Worm (Caenorhabditis elegans): ENCODE data around the gene C09F12.2.

The C09F12.2 gene

ce11 chrX:11085162-11085561 is 31.4 kb downstream of the C09F12.2 start, which contains the start of gene W04G3.7:
W04G3.7 (minus strand) TSS chrX:11085262.
- no peak for TF ChIP-seq lir-3 (tag; optimal IDR thresholded peaks at IDR 0.05; ENCODE audit: poor library complexity)
- TF ChIP-seq C16A3.4 (tag; optimal IDR thresholded peaks at IDR 0.05): no peak
- no peak for TF ChIP-seq nhr-20 (tag; optimal IDR thresholded peaks at IDR 0.05)
- TF ChIP-seq nhr-85 (tag): no peak
- TF ChIP-seq nhr-90 (tag; optimal IDR thresholded peaks at IDR 0.05; ENCODE audit: poor library complexity): no peak
- TF ChIP-seq grh-1 (GFP tag; IDR thresholded peaks at IDR 0.05): no peak
- no peak for TF ChIP-seq elt-3 (tag; optimal IDR thresholded peaks at IDR 0.05)
- no peak for TF ChIP-seq ceh-8 (GFP tag; optimal IDR thresholded peaks at IDR 0.05)
- no peak for TF ChIP-seq unc-62 (GFP tag; optimal IDR thresholded peaks at IDR 0.05)
- no peak for TF ChIP-seq zag-1 (tag; optimal IDR thresholded peaks at IDR 0.05)
- TF ChIP-seq nhr-237 (tag; optimal IDR thresholded peaks at IDR 0.05): no peak
- TF ChIP-seq sup-37 (GFP tag; optimal IDR thresholded peaks at IDR 0.05): no peak
- TF ChIP-seq aha-1 (tag; optimal IDR thresholded peaks at IDR 0.05): no peak
- TF ChIP-seq dsc-1 (tag; optimal IDR thresholded peaks at IDR 0.05): no peak

- TF ChIP-seq mdl-1 (tag; optimal IDR thresholded peaks at IDR 0.05) (no peak), nhr-47 (tag; optimal IDR thresholded peaks at IDR 0.05) (no peak), mep-1 (tag; optimal IDR thresholded peaks at IDR 0.05) (no peak), unc-130 (tag; optimal IDR thresholded peaks at IDR 0.05) (no peak), fkh-4 (tag; optimal IDR thresholded peaks at IDR 0.05; ENCODE audit: borderline replicate concordance) (no peak), irx-1 (tag; optimal IDR thresholded peaks at IDR 0.05) (no peak), unc-30 (tag; optimal IDR thresholded peaks at IDR 0.05) (no peak), egl-13 (tag; optimal IDR thresholded peaks at IDR 0.05) (no peak), sox-4 (tag; optimal IDR thresholded peaks at IDR 0.05) (no peak), C34B4.2 (tag; optimal IDR thresholded peaks at IDR 0.05) (no peak), efl-3 (GFP tag; optimal IDR thresholded peaks at IDR 0.05) (no peak), nhr-85 (tag) (no peak)
Measured at ce11 chrX:11088952-11089351, 35.2 kb downstream of the C09F12.2 start, which contains the start of gene W04G3.11. W04G3.11 (plus strand) TSS chrX:11089195.

ce11 chrX:11093985-11094593 is 40.4 kb downstream of the C09F12.2 start:
- TF ChIP-seq dsc-1 (tag; optimal IDR thresholded peaks at IDR 0.05) (peak; percentile 100), alr-1 (tag; optimal IDR thresholded peaks at IDR 0.05; ENCODE audit: borderline replicate concordance) (no peak), blmp-1 (tag; optimal IDR thresholded peaks at IDR 0.05) (peak; percentile 71), nhr-84 (tag; optimal IDR thresholded peaks at IDR 0.05) (peak; percentile 99), ama-1 (optimal IDR thresholded peaks at IDR 0.05) (peak; percentile 57), unc-98 (GFP tag; IDR thresholded peaks at IDR 0.05) (peak; percentile 97), lin-35 (GFP tag; optimal IDR thresholded peaks at IDR 0.05) (peak; percentile 83 to 94), nhr-71 (tag; optimal IDR thresholded peaks at IDR 0.05) (peak; percentile 99), ces-1 (GFP tag; optimal IDR thresholded peaks at IDR 0.05) (peak; percentile 98), C16A3.4 (tag; optimal IDR thresholded peaks at IDR 0.05) (peak; percentile 100), ceh-82 (tag; optimal IDR thresholded peaks at IDR 0.05) (peak; percentile 99 to 100 (median 100)), nhr-90 (tag; optimal IDR thresholded peaks at IDR 0.05; ENCODE audit: poor library complexity) (peak; percentile 100), nhr-77 (tag; optimal IDR thresholded peaks at IDR 0.05) (peak; percentile 100), nhr-76 (tag; optimal IDR thresholded peaks at IDR 0.05) (peak; percentile 97), sptf-1 (tag; optimal IDR thresholded peaks at IDR 0.05) (no peak), efl-3 (GFP tag; optimal IDR thresholded peaks at IDR 0.05) (peak; percentile 99), egl-27 (tag; optimal IDR thresholded peaks at IDR 0.05) (peak; percentile 96 to 99), nhr-11 (tag; optimal IDR thresholded peaks at IDR 0.05) (peak; percentile 100), unc-30 (tag; optimal IDR thresholded peaks at IDR 0.05) (peak; percentile 100), egl-13 (tag; optimal IDR thresholded peaks at IDR 0.05) (peak; percentile 99), C34B4.2 (tag; optimal IDR thresholded peaks at IDR 0.05) (peak; percentile 70), ceh-90 (tag; optimal IDR thresholded peaks at IDR 0.05) (peak; percentile 61), irx-1 (tag; optimal IDR thresholded peaks at IDR 0.05) (peak; percentile 100), tlp-1 (tag; optimal IDR thresholded peaks at IDR 0.05) (peak; percentile 77), nhr-237 (tag; optimal IDR thresholded peaks at IDR 0.05) (peak; percentile 98), unc-62 (GFP tag; optimal IDR thresholded peaks at IDR 0.05) (peak; percentile 85), zip-4 (GFP tag; optimal IDR thresholded peaks at IDR 0.05) (peak; percentile 97), ceh-88 (GFP tag; IDR thresholded peaks at IDR 0.05) (peak; percentile 98), lin-14 (GFP tag; optimal IDR thresholded peaks at IDR 0.05) (peak; percentile 99), nhr-20 (tag; optimal IDR thresholded peaks at IDR 0.05) (peak; percentile 99), F16B12.6 (tag; optimal IDR thresholded peaks at IDR 0.05) (peak; percentile 56), swsn-7 (tag; optimal IDR thresholded peaks at IDR 0.05) (peak; percentile 99), ets-5 (GFP tag; IDR thresholded peaks at IDR 0.05) (peak; percentile 98)
